Worm (Caenorhabditis elegans) whole organism, mixed stage, embryonic: Measurements from ENCODE around the gene srw-86.

Source experiments
- M03D4.4 ChIP-seq: sonication (generic microtip); optimal IDR thresholded peaks from 2 replicates; lab custom pipeline; 2017; ENCODE audit warnings: mild to moderate bottlenecking, missing genetic modification characterization, missing compliant biosample characterization
- ceh-39 ChIP-seq: fragments of 150-350 bp; optimal IDR thresholded peaks from 2 replicates; lab custom pipeline; 2014; ENCODE audit warnings: missing biosample characterization, missing genetic modification characterization
- ces-1 ChIP-seq: fragments of 150-350 bp; optimal IDR thresholded peaks from 2 replicates; lab custom pipeline; 2014; ENCODE audit warnings: missing biosample characterization, missing genetic modification reagents, missing genetic modification characterization
- elt-1 ChIP-seq: sonication (generic microtip); optimal IDR thresholded peaks from 2 replicates; lab custom pipeline; 2017; ENCODE audit warnings: missing genetic modification characterization, mild to moderate bottlenecking, missing compliant biosample characterization, antibody characterized with exemption, moderate library complexity, borderline replicate concordance; ENCODE audit not compliant: insufficient read depth
- elt-3 ChIP-seq: fragments of 150-350 bp; optimal IDR thresholded peaks from 2 replicates; lab custom pipeline; 2014; ENCODE audit warnings: missing biosample characterization, missing genetic modification characterization
- lin-13 ChIP-seq: fragments of 150-350 bp; optimal IDR thresholded peaks from 2 replicates; lab custom pipeline; 2014; ENCODE audit warnings: missing biosample characterization, missing genetic modification characterization
- nhr-12 ChIP-seq: fragments of 150-350 bp; optimal IDR thresholded peaks from 2 replicates; lab custom pipeline; 2014; ENCODE audit warnings: missing biosample characterization, missing genetic modification characterization
- nhr-237 ChIP-seq: fragments of 150-350 bp; optimal IDR thresholded peaks from 2 replicates; lab custom pipeline; 2014; ENCODE audit warnings: missing biosample characterization, missing genetic modification characterization
- nhr-28 ChIP-seq: fragments of 150-350 bp; optimal IDR thresholded peaks from 2 replicates; lab custom pipeline; 2014; ENCODE audit warnings: missing biosample characterization, missing genetic modification characterization
- tbx-8 ChIP-seq: fragments of 200-800 bp; sonication (Bioruptor generic); optimal IDR thresholded peaks from 2 replicates; lab custom pipeline; 2018; ENCODE audit warnings: mild to moderate bottlenecking, missing genetic modification characterization, moderate library complexity, missing compliant biosample characterization
- unc-120 ChIP-seq: sonication (generic microtip); optimal IDR thresholded peaks from 2 replicates; lab custom pipeline; 2017; ENCODE audit warnings: missing genetic modification characterization, missing compliant biosample characterization; ENCODE audit not compliant: poor library complexity, severe bottlenecking
- unc-62 ChIP-seq: fragments of 150-350 bp; optimal IDR thresholded peaks from 2 replicates; lab custom pipeline; 2014; ENCODE audit warnings: missing biosample characterization, missing genetic modification reagents, missing genetic modification characterization
- ztf-11 ChIP-seq: fragments of 150-350 bp; optimal IDR thresholded peaks from 2 replicates; lab custom pipeline; 2014; ENCODE audit warnings: missing biosample characterization, missing genetic modification characterization

DNA sequence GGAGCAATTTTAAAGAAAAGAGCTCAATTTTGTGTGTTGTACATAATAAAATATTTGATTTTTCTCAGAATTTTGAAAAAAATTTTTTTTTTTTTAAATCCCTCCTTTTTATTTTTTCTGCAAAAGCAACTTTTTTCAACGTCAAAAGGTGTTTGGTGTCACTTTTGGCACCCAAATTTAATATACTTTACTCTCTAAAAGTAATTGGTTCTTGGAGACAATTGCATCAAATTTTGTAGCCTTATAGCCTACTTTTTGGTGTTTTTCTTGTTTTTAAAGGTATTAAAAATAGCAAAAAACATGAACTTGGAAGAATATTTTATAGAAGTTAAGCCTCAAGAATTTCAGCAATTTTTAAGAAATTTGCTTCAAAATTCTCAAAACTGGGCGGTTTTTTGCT, 19.6 kb downstream of the srw-86 start, which contains the start of gene srw-84:
- no peak for TF ChIP-seq elt-1 (tag; lab: Kevin White, UChicago)
- TF ChIP-seq nhr-28 (tag; lab: Kevin White, UChicago): no peak
- TF ChIP-seq nhr-237 (tag; lab: Kevin White, UChicago): no peak
- no peak for TF ChIP-seq elt-3 (tag; lab: Kevin White, UChicago)
- no peak for TF ChIP-seq unc-120 (tag; lab: Kevin White, UChicago)
- TF ChIP-seq lin-13 (tag; lab: Kevin White, UChicago): no peak
- TF ChIP-seq ztf-11: no peak
- TF ChIP-seq nhr-12 (tag; lab: Kevin White, UChicago): no peak
- TF ChIP-seq ces-1 (GFP tag; lab: Kevin White, UChicago): no peak
- TF ChIP-seq unc-62: no peak
- TF ChIP-seq M03D4.4: no peak
- TF ChIP-seq tbx-8 (GFP tag; lab: Kevin White, UChicago): no peak
- no peak for TF ChIP-seq ceh-39
